Worm (Caenorhabditis elegans): ENCODE measurements around the gene kin-21.

The kin-21 gene

DNA sequence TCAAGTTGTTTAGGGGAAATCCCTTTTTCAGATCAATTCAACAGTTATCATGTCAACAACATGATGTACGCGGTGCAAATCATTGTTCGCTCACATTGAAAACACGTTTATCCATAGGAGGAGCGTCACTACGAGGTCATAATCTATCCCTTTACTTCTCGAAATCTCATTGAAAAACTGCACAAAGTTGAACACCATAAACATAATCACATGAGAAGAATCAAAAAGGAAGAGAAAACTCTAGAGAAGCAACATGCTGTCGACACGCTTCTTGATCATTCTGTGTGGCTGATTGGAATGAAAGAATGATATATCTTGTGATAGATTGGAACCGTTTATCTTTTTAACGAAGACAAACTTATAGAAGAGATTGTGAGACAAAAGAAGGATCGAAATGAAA, 35.2 kb downstream of the kin-21 start (continued):
- TF ChIP-seq ztf-25 (GFP tag; IDR thresholded peaks at IDR 0.05) (no peak), egl-18 (GFP tag; IDR thresholded peaks at IDR 0.05) (no peak), ceh-27 (GFP tag; optimal IDR thresholded peaks at IDR 0.05) (peak; percentile 6), tbp1 (GFP tag; optimal IDR thresholded peaks at IDR 0.05) (peak; percentile 3), somi-1 (GFP tag; optimal IDR thresholded peaks at IDR 0.05) (peak; percentile 96), madf-10 (tag; optimal IDR thresholded peaks at IDR 0.05) (no peak), die-1 (tag; optimal IDR thresholded peaks at IDR 0.05) (peak; percentile 55), cebp-2 (GFP tag; IDR thresholded peaks at IDR 0.05) (no peak)

DNA sequence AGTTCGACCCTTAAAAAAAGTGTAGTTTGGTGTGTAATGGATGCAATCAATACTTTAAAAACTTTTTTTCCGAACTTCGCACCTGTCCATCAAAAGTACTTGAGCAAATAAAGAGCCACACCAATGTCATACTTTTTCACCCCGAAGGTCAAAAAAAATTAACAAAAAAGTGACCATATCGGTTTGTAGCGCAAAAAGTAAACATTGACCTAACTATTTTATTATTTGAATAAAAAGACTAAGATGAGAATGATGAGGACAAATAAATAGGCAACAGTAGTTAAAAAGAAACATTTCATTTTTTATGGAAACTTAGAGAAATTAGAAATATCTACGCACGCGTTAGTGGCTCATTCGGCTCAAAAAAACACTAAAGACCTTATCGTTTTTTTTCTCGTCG, 36.7 kb downstream of the kin-21 start:
- no peak for TF ChIP-seq snpc-1.1 (tag; optimal IDR thresholded peaks at IDR 0.05; ENCODE audit: insufficient read depth)
- TF ChIP-seq pha-4 (tag; optimal IDR thresholded peaks at IDR 0.05): peak; percentile 38

ce11 chrIV:9872210-9872609, 39.5 kb downstream of the kin-21 start:
- no peak for TF ChIP-seq cebp-1 (GFP tag; IDR thresholded peaks at IDR 0.05)
- TF ChIP-seq cebp-1 (tag; optimal IDR thresholded peaks at IDR 0.05): no peak
- TF ChIP-seq mel-28 (tag; optimal IDR thresholded peaks at IDR 0.05; ENCODE audit: borderline replicate concordance): no peak
- no peak for TF ChIP-seq pbrm-1 (GFP tag; IDR thresholded peaks at IDR 0.05)
- TF ChIP-seq mxl-1 (tag; optimal IDR thresholded peaks at IDR 0.05): no peak
- TF ChIP-seq mcd-1 (GFP tag; IDR thresholded peaks at IDR 0.05): no peak
- no peak for TF ChIP-seq madf-6 (GFP tag; IDR thresholded peaks at IDR 0.05)
- no peak for TF ChIP-seq lsy-27 (tag; optimal IDR thresholded peaks at IDR 0.05; ENCODE audit: borderline replicate concordance, insufficient read depth)
- no peak for TF ChIP-seq bed-1 (GFP tag; IDR thresholded peaks at IDR 0.05)
- TF ChIP-seq xnd-1 (tag; optimal IDR thresholded peaks at IDR 0.05): no peak

DNA sequence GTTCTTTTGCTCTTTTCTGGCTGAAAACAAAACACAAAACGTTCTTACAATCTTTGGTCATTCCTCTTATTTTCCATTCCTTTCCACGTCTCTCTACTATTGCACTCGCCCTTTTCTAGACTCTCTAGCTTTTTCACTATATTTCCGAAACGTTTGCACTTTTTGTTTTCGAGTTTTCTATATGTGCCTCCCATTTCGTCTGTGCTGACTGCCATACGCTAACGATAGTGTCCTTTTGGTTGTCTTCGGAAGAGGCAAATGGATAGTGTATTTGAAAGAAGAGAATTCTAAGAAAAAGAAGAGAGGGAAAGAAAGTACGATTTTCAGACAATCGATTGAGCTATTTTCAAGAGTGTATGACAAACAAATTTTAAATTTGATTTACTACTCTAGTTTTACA, 40.1 kb downstream of the kin-21 start:
- TF ChIP-seq ekl-4 (GFP tag; IDR thresholded peaks at IDR 0.05) (no peak), rpc-1 (optimal IDR thresholded peaks at IDR 0.05) (no peak), rpc-1 (tag; optimal IDR thresholded peaks at IDR 0.05) (no peak), ztf-3 (GFP tag; optimal IDR thresholded peaks at IDR 0.05) (no peak), nhr-80 (tag; optimal IDR thresholded peaks at IDR 0.05) (peak; percentile 62), F37B4.10 (GFP tag; IDR thresholded peaks at IDR 0.05) (no peak), sdz-38 (tag; optimal IDR thresholded peaks at IDR 0.05) (no peak)

- TF ChIP-seq C17E4.6 (GFP tag; IDR thresholded peaks at IDR 0.05) (no peak), attf-5 (GFP tag; optimal IDR thresholded peaks at IDR 0.05) (peak; percentile 51), chd-7 (tag; optimal IDR thresholded peaks at IDR 0.05) (no peak), die-1 (tag; optimal IDR thresholded peaks at IDR 0.05) (no peak), lin-54 (GFP tag; optimal IDR thresholded peaks at IDR 0.05) (no peak), athp-1 (tag; optimal IDR thresholded peaks at IDR 0.05) (no peak), mcd-1 (GFP tag; IDR thresholded peaks at IDR 0.05) (0 out of 2 replicates have a peak, but pooled peaks have one; percentile 35), cebp-1 (GFP tag; IDR thresholded peaks at IDR 0.05) (no peak), cebp-1 (tag; optimal IDR thresholded peaks at IDR 0.05) (peak; percentile 61), snpc-4 (GFP tag; optimal IDR thresholded peaks at IDR 0.05) (no peak), snpc-4 (tag; optimal IDR thresholded peaks at IDR 0.05) (no peak), nhr-80 (tag; optimal IDR thresholded peaks at IDR 0.05) (peak; percentile 53), ZK185.1 (tag; optimal IDR thresholded peaks at IDR 0.05; ENCODE audit: poor library complexity, severe bottlenecking) (peak; percentile 36), D2030.7 (GFP tag; IDR thresholded peaks at IDR 0.05) (no peak), hmg-1.2 (GFP tag; IDR thresholded peaks at IDR 0.05) (peak; percentile 80; the same call in 1 of the 2 replicates), B0336.3 (GFP tag; IDR thresholded peaks at IDR 0.05) (no peak), aptf-2 (GFP tag; conservative IDR thresholded peaks at IDR 0.05) (no peak), hlh-12 (tag; optimal IDR thresholded peaks at IDR 0.05) (no peak), mxl-1 (tag; optimal IDR thresholded peaks at IDR 0.05) (no peak), zim-3 (tag; optimal IDR thresholded peaks at IDR 0.05) (no peak), lin-40 (tag; optimal IDR thresholded peaks at IDR 0.05) (peak; percentile 16), F39B2.1 (GFP tag; IDR thresholded peaks at IDR 0.05) (no peak), B0019.2 (GFP tag; conservative IDR thresholded peaks at IDR 0.05) (no peak), mel-28 (tag; optimal IDR thresholded peaks at IDR 0.05; ENCODE audit: borderline replicate concordance) (no peak)
Measured at ce11 chrIV:9873837-9874236, 41.2 kb downstream of the kin-21 start.
